Worm (Caenorhabditis elegans) whole organism, mixed stage, embryonic: ENCODE data around the gene gln-2.

ENCODE experiments used
- lsy-2 ChIP-seq: fragments of 150-350 bp; optimal IDR thresholded peaks from 2 replicates; lab custom pipeline; 2014; ENCODE audit warnings: missing biosample characterization, missing genetic modification characterization
- nhr-12 ChIP-seq: fragments of 150-350 bp; optimal IDR thresholded peaks from 2 replicates; lab custom pipeline; 2014; ENCODE audit warnings: missing biosample characterization, missing genetic modification characterization
- nhr-237 ChIP-seq: fragments of 150-350 bp; optimal IDR thresholded peaks from 2 replicates; lab custom pipeline; 2014; ENCODE audit warnings: missing biosample characterization, missing genetic modification characterization

DNA sequence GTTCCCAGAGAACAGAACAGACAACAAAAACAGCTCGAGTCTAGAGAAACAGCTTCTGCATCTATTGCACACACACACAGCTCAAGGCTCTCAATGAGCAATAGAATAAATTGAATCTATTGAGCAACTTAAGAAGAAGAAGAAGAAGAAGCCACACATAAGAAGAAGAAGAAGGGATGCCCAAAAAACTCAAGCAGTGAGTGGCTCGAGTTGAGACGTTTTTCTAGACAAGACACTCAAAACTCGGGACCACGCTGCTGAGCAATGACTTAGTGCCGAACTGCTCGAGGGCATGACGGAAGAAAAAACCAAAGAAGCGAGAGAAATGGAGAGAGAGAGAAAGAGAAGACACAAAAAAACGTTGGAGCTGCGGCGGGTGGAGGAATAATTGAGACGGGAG, 39.3 kb downstream of the gln-2 start:
- TF ChIP-seq nhr-12 (no peak), lsy-2 (no peak), nhr-237 (tag; lab: Kevin White, UChicago) (no peak)
